Worm (Caenorhabditis elegans) whole organism, L2 larva: Measurements from ENCODE around the gene cut-5.

ENCODE experiments used
- C34F6.9 ChIP-seq: fragments of 150-350 bp; optimal IDR thresholded peaks from 2 replicates; lab custom pipeline; 2014; ENCODE audit warnings: missing biosample characterization, missing genetic modification characterization
- F13H6.1 ChIP-seq: sonication (generic microtip); optimal IDR thresholded peaks from 2 replicates; lab custom pipeline; 2016; ENCODE audit warnings: missing genetic modification characterization, missing compliant biosample characterization
- ZK546.5 ChIP-seq: sonication (generic microtip); optimal IDR thresholded peaks from 2 replicates; lab custom pipeline; 2017; ENCODE audit warnings: missing biosample characterization, missing genetic modification characterization
- aly-2 ChIP-seq: fragments of 150-350 bp; optimal IDR thresholded peaks from 2 replicates; lab custom pipeline; 2014; ENCODE audit warnings: missing biosample characterization, missing genetic modification characterization
- ama-1 ChIP-seq: fragments of 150-350 bp; optimal IDR thresholded peaks from 2 replicates; lab custom pipeline; 2018; ENCODE audit warnings: inconsistent platforms
- blmp-1 ChIP-seq: sonication (generic microtip); optimal IDR thresholded peaks from 2 replicates; lab custom pipeline; 2017; ENCODE audit warnings: missing genetic modification characterization, mild to moderate bottlenecking, missing compliant biosample characterization, antibody characterized with exemption, moderate library complexity; ENCODE audit not compliant: insufficient read depth
- ceh-16 ChIP-seq: fragments of 150-350 bp; optimal IDR thresholded peaks from 2 replicates; lab custom pipeline; 2014; ENCODE audit warnings: missing biosample characterization, missing genetic modification characterization
- ceh-82 ChIP-seq: fragments of 150-350 bp; optimal IDR thresholded peaks from 2 replicates; lab custom pipeline; 2014; ENCODE audit warnings: missing biosample characterization, missing genetic modification characterization
- crh-2 ChIP-seq: sonication (generic microtip); optimal IDR thresholded peaks from 2 replicates; lab custom pipeline; 2017; ENCODE audit warnings: missing biosample characterization, missing genetic modification characterization
- elt-3 ChIP-seq: sonication (generic microtip); optimal IDR thresholded peaks from 2 replicates; lab custom pipeline; 2017; ENCODE audit warnings: missing biosample characterization, missing genetic modification characterization
- fos-1 ChIP-seq: fragments of 150-350 bp; optimal IDR thresholded peaks from 2 replicates; lab custom pipeline; 2014; ENCODE audit warnings: missing biosample characterization, missing genetic modification characterization
- lin-11 ChIP-seq: fragments of 150-350 bp; sonication (generic microtip); optimal IDR thresholded peaks from 2 replicates; lab custom pipeline; 2014; ENCODE audit warnings: missing biosample characterization, missing genetic modification characterization, inconsistent platforms, mixed read lengths
- lin-39 ChIP-seq: fragments of 150-350 bp; optimal IDR thresholded peaks from 2 replicates; lab custom pipeline; 2014; ENCODE audit warnings: missing biosample characterization, missing genetic modification reagents, missing genetic modification characterization
- lsy-2 ChIP-seq, 2 experiments: fragments of 150-350 bp in 1 of 2; sonication (generic microtip) in 1 of 2; optimal IDR thresholded peaks; 2 replicates each; lab custom pipeline; 2014 to 2017; ENCODE audit warnings: missing biosample characterization in 2 of 2, missing genetic modification characterization in 2 of 2
- nhr-10 ChIP-seq: sonication (generic microtip); optimal IDR thresholded peaks from 2 replicates; lab custom pipeline; 2017; ENCODE audit warnings: missing biosample characterization, missing genetic modification characterization
- nhr-11 ChIP-seq: fragments of 150-350 bp; optimal IDR thresholded peaks from 2 replicates; lab custom pipeline; 2014; ENCODE audit warnings: missing biosample characterization, missing genetic modification characterization
- nhr-129 ChIP-seq: fragments of 150-350 bp; optimal IDR thresholded peaks from 2 replicates; lab custom pipeline; 2014; ENCODE audit warnings: missing biosample characterization, missing genetic modification characterization
- nhr-21 ChIP-seq: fragments of 150-350 bp; optimal IDR thresholded peaks from 2 replicates; lab custom pipeline; 2014; ENCODE audit warnings: missing biosample characterization, missing genetic modification characterization
- nhr-23 ChIP-seq: fragments of 150-350 bp; optimal IDR thresholded peaks from 2 replicates; lab custom pipeline; 2014; ENCODE audit warnings: missing biosample characterization, missing genetic modification reagents, missing genetic modification characterization
- nhr-237 ChIP-seq: fragments of 150-350 bp; optimal IDR thresholded peaks from 2 replicates; lab custom pipeline; 2014; ENCODE audit warnings: missing biosample characterization, missing genetic modification characterization
- nhr-6 ChIP-seq: fragments of 150-350 bp; optimal IDR thresholded peaks from 2 replicates; lab custom pipeline; 2014; ENCODE audit warnings: missing biosample characterization, missing genetic modification characterization
- peb-1 ChIP-seq: fragments of 150-350 bp; optimal IDR thresholded peaks from 2 replicates; lab custom pipeline; 2014; ENCODE audit warnings: missing biosample characterization, missing genetic modification characterization
- sem-4 ChIP-seq: fragments of 150-350 bp; optimal IDR thresholded peaks from 2 replicates; lab custom pipeline; 2014; ENCODE audit warnings: missing biosample characterization, missing genetic modification reagents, missing genetic modification characterization
- skn-1 ChIP-seq: sonication (generic microtip); optimal IDR thresholded peaks from 2 replicates; lab custom pipeline; 2017; ENCODE audit warnings: missing biosample characterization, missing genetic modification characterization
- sma-3 ChIP-seq: sonication (generic microtip); optimal IDR thresholded peaks from 2 replicates; lab custom pipeline; 2016; ENCODE audit warnings: missing genetic modification reagents, missing genetic modification characterization, missing compliant biosample characterization
- sma-9 ChIP-seq, 2 experiments: fragments of 150-350 bp in 1 of 2; sonication (generic microtip) in 1 of 2; optimal IDR thresholded peaks; 2 replicates each; lab custom pipeline; 2014 to 2016; ENCODE audit warnings: missing genetic modification characterization in 2 of 2, mild to moderate bottlenecking in 1 of 2, missing biosample characterization in 1 of 2, missing compliant biosample characterization in 1 of 2, missing genetic modification reagents in 1 of 2, moderate library complexity in 1 of 2
- unc-39 ChIP-seq: fragments of 150-350 bp; optimal IDR thresholded peaks from 2 replicates; lab custom pipeline; 2014; ENCODE audit warnings: missing biosample characterization, missing genetic modification characterization
- unc-55 ChIP-seq: fragments of 150-350 bp; sonication (generic microtip); optimal IDR thresholded peaks from 3 replicates; lab custom pipeline; 2014; ENCODE audit warnings: missing biosample characterization, missing genetic modification reagents, missing genetic modification characterization
- unc-62 ChIP-seq: fragments of 150-350 bp; optimal IDR thresholded peaks from 2 replicates; lab custom pipeline; 2014; ENCODE audit warnings: missing biosample characterization, missing genetic modification reagents, missing genetic modification characterization
- ztf-1 ChIP-seq: fragments of 200-800 bp; sonication (Bioruptor generic); conservative IDR thresholded peaks from 2 replicates; pipeline ENCODE4 v1.3.6; 2022; ENCODE audit warnings: missing genetic modification characterization, missing compliant biosample characterization
- ztf-11 ChIP-seq: sonication (generic microtip); optimal IDR thresholded peaks from 2 replicates; lab custom pipeline; 2017; ENCODE audit warnings: missing biosample characterization, missing genetic modification characterization
- ztf-4 ChIP-seq: fragments of 150-350 bp; optimal IDR thresholded peaks from 2 replicates; lab custom pipeline; 2014; ENCODE audit warnings: missing biosample characterization, missing genetic modification characterization

cut-5 gene

DNA sequence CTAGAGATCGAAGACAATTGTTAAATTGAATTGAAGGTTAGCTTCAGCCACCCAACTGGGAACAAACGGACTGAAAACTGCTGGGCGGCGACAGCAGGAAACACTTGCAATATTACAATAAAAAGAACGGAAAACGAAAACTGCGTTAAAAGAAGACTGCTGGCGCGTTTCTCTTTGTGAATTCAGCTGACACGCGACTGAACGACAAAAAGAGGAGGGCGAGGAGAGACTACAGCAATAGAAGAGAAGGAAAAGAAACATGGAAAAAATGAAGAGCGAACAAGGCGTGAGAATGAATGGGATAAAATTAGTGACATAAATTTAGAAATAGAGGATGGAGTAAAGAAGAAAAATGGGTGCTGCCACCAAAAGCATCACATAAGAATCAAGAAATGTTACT lies 39.7 kb upstream of the cut-5 start (continued):
- TF ChIP-seq ZK546.5 (tag; lab: Kevin White, UChicago) = no peak
- peak; percentile 56 for TF ChIP-seq unc-55
- TF ChIP-seq ztf-1 (GFP tag; lab: Robert Waterston, UW) = no peak
- peak; percentile 87 for TF ChIP-seq ztf-4 (tag; lab: Kevin White, UChicago)
- TF ChIP-seq blmp-1 = peak; percentile 52
- peak; percentile 31 for TF ChIP-seq nhr-237 (tag; lab: Kevin White, UChicago)
- TF ChIP-seq nhr-23 (tag; lab: Kevin White, UChicago) = no peak
- TF ChIP-seq sma-9 (GFP tag; optimal IDR thresholded peaks at IDR 0.05; lab: Kevin White, UChicago) = peak; percentile 96
- TF ChIP-seq sma-9 (tag; optimal IDR thresholded peaks at IDR 0.05; lab: Kevin White, UChicago) = no peak
- TF ChIP-seq elt-3 = no peak
- no peak for TF ChIP-seq ztf-11
- TF ChIP-seq C34F6.9 (tag; lab: Kevin White, UChicago) = peak; percentile 94
- peak; percentile 76 for TF ChIP-seq unc-62 (GFP tag; lab: Kevin White, UChicago)

DNA sequence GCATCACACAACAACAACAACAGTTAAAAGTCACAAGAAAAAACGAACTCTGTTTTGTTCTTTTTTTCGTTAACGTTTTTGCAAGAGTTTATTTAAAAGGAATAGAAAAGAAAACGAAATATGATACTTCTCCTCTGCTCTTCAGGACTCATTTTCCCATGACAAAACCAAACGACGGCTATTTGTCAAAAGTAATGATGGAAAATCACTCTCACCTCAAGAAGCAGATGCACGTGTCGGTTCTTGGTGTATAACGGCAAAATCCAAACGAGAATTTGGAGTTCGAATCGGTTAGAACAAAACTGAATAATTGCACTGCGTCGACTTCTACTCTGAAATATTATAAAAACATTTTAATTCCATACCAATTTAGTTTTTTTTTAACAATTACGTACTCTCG lies 39.0 kb upstream of the cut-5 start:
- TF ChIP-seq C34F6.9 (tag; lab: Kevin White, UChicago) (peak; percentile 8), lin-11 (tag; lab: Kevin White, UChicago) (no peak)

DNA sequence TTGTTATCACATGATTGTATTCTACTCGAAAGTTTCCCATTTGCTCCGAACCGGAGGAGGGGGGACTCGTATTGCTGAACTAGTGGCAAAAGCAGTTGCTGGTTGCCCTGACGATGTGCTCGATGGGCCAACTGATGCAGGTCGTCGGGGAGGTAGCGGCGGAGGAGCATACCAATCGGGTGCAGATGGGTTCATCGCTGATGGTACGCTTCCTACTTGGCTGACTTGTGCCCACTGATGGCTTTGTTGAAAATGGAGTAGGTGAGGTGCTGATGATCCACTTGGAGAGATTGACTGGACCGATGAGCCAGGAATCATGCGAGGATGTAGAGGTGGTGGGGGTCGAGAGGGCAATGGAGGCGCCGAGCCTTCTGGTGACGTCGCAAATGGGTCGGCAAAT lies 35.6 kb upstream of the cut-5 start:
- TF ChIP-seq lsy-2 (tag; optimal IDR thresholded peaks at IDR 0.05; lab: Kevin White, UChicago) = no peak
- no peak for TF ChIP-seq nhr-11 (tag; lab: Kevin White, UChicago)
- no peak for TF ChIP-seq ztf-4 (tag; lab: Kevin White, UChicago)
- no peak for TF ChIP-seq peb-1 (tag; lab: Kevin White, UChicago)
- no peak for TF ChIP-seq sem-4 (tag; lab: Kevin White, UChicago)
- TF ChIP-seq nhr-10 (tag; lab: Kevin White, UChicago) = no peak
- no peak for TF ChIP-seq lin-39 (tag; lab: Kevin White, UChicago)
- no peak for TF ChIP-seq fos-1 (tag; lab: Kevin White, UChicago)
- TF ChIP-seq, all 48 proteins: peak for 0

DNA sequence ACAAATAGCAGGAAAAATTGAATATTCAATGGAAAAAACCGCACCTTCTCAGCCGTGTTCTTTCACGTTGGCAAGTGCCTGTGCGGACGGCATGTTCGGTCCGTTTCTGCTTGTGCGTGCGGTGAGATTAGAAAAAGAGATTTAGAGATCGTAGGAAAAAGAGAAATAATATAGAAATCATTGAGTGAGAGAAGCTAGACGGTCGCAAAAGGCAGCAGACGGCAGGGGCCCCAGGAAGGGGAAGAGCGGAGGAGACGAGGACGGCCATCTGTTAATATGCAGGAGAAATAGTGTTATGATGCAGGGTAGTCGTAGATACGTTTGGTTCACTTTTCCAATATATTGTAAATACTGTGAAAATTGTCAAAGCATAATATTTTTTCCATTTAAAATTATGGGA lies 34.6 kb upstream of the cut-5 start, which contains the start of gene Y49A10A.2:
Gene Y49A10A.2, minus strand, starts transcription at position 109 of the 400 bp plus-strand sequence.
- TF ChIP-seq F13H6.1 (tag; lab: Kevin White, UChicago) = peak; percentile 40
- TF ChIP-seq unc-55 = peak; percentile 52
- peak; percentile 38 for TF ChIP-seq C34F6.9 (tag; lab: Kevin White, UChicago)
- no peak for TF ChIP-seq nhr-21 (tag; lab: Kevin White, UChicago)
- TF ChIP-seq sma-9 (GFP tag; optimal IDR thresholded peaks at IDR 0.05; lab: Kevin White, UChicago) = peak; percentile 21
- no peak for TF ChIP-seq sma-9 (tag; optimal IDR thresholded peaks at IDR 0.05; lab: Kevin White, UChicago)
- TF ChIP-seq ceh-16 (tag; lab: Kevin White, UChicago) = no peak
- peak; percentile 31 for TF ChIP-seq peb-1 (tag; lab: Kevin White, UChicago)

DNA sequence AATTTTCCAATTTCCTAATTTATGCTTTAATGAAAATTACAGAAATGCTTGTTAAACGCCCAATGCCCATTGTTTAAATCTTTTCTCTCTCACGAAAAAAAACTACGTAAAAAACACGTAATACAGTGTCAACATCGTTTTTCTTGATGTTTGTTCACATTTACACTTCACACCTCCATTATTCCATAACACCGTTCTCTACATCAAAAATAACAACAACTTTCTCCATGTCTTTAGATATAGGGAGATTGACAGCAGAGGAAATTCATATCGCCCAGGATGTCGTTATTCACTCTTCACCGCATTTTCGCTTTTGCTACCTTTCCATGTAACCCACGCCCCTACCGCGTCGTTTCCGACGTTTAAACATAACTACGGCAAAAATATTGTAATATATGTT lies 20.1 kb upstream of the cut-5 start, which contains the start of gene efhc-1:
Gene efhc-1, plus strand, starts transcription at position 301 of the 400 bp plus-strand sequence.
- no peak for TF ChIP-seq nhr-10 (tag; lab: Kevin White, UChicago)
- TF ChIP-seq ztf-11 = no peak
- TF ChIP-seq nhr-23 (tag; lab: Kevin White, UChicago) = no peak
- no peak for TF ChIP-seq ama-1 (lab: Kevin White, UChicago)
- TF ChIP-seq peb-1 (tag; lab: Kevin White, UChicago) = no peak
- no peak for TF ChIP-seq nhr-11 (tag; lab: Kevin White, UChicago)
- no peak for TF ChIP-seq sem-4 (tag; lab: Kevin White, UChicago)
- TF ChIP-seq ceh-82 (tag; lab: Kevin White, UChicago) = no peak
- no peak for TF ChIP-seq elt-3
- TF ChIP-seq nhr-129 = no peak
- TF ChIP-seq aly-2 (tag; lab: Kevin White, UChicago) = no peak
- no peak for TF ChIP-seq unc-55
- no peak for TF ChIP-seq skn-1 (tag; lab: Kevin White, UChicago)
- TF ChIP-seq unc-39 (tag; lab: Kevin White, UChicago) = no peak
- no peak for TF ChIP-seq nhr-6 (tag; lab: Kevin White, UChicago)
- TF ChIP-seq ztf-1 (GFP tag; lab: Robert Waterston, UW) = no peak
- TF ChIP-seq sma-3 (GFP tag; lab: Kevin White, UChicago) = no peak
- TF ChIP-seq crh-2 (tag; lab: Kevin White, UChicago) = no peak
- TF ChIP-seq, all 48 proteins: peak for 0
